Worm (Caenorhabditis elegans): ENCODE results near the gene upb-1.

DNA sequence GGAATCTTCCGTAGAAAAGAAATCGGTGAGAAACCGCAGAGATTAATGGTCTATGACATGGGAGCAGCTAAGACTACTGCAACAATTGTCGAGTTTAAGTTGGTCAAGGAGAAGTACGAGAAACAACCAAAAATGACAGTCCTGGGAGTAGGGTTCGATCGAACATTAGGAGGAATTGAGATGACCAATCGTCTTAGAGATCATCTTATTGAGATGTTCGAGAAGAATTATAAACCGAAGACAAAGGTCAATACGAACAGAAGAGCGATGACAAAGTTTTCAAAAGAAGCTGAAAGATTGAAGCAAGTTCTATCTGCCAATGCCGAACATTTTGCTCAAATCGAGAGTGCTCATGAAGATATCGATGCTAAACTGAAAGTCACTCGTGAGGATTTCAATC, 41.9 kb downstream of the upb-1 start:
- TF ChIP-seq unc-55 (GFP tag; optimal IDR thresholded peaks at IDR 0.05) (no peak), R02D3.7 (tag; optimal IDR thresholded peaks at IDR 0.05) (no peak), ztf-11 (tag; optimal IDR thresholded peaks at IDR 0.05) (no peak)
